Fruit fly (Drosophila melanogaster): ENCODE results near the gene Ugt307A1.
A peak's percentile ranks its signal among the peaks of the same experiment; 100 is the strongest.

Ugt307A1 gene

DNA sequence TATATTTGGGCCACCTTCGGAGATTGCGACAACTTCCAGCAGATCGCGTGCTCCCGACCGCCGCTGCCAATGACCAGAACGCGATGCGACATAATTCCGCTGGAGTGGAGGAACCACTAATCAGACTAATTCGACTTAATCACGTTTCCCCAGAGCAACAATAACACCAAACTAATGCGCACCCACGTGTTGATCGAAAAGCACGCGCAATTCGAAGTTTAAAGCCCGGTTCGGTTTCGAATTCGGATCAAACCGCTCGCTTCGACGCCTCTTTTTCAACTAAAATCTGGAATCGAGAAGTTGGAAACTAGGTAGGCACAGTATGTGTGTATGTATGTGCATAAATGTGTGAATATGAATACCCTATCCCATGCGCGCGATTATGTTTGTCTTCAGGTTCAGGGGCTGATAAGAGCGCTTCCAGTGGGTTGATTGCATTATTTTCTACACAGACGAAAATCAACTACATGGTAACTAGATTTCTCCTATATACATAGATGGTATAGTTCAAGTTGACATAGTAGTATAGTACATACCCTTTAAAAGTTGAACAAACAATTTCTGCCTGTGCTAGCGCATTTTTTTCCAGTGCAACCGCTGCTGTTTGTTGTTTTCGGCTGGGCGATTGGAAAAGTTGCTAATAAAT lies 44.0 kb upstream of the Ugt307A1 start, which contains the start of gene Gart (continued):
- TF ChIP-seq tll (GFP tag; optimal IDR thresholded peaks at IDR 0.05) = peak in 1 of 2 experiments; percentile 4
- peak; percentile 61 for TF ChIP-seq dmrt99B (tag; optimal IDR thresholded peaks at IDR 0.05)
- peak; percentile 71 for TF ChIP-seq CG12391 (tag; optimal IDR thresholded peaks at IDR 0.05)
- TF ChIP-seq chm (GFP tag; IDR thresholded peaks at IDR 0.05) = peak; percentile 42
- TF ChIP-seq Ets65A (GFP tag) = peak; percentile 93
- TF ChIP-seq gt (GFP tag; IDR thresholded peaks at IDR 0.05) = no peak
- TF ChIP-seq NfI (GFP tag; optimal IDR thresholded peaks at IDR 0.05) = peak; percentile 61
- no peak for TF ChIP-seq CkIIα-i1 (GFP tag; IDR thresholded peaks at IDR 0.05)
- TF ChIP-seq E2f1 (GFP tag; IDR thresholded peaks at IDR 0.05) = no peak
- no peak for TF ChIP-seq CG31388 (GFP tag; optimal IDR thresholded peaks at IDR 0.05)
- TF ChIP-seq dm (GFP tag; optimal IDR thresholded peaks at IDR 0.05) = peak; percentile 73
- no peak for TF ChIP-seq Oaz (GFP tag; IDR thresholded peaks at IDR 0.05)
- no peak for TF ChIP-seq Dp (GFP tag; optimal IDR thresholded peaks at IDR 0.05)
- TF ChIP-seq B-H2 (GFP tag; optimal IDR thresholded peaks at IDR 0.05) = peak; percentile 44
- TF ChIP-seq CG18476 (GFP tag; optimal IDR thresholded peaks at IDR 0.05) = peak; percentile 64
- peak; percentile 10 for TF ChIP-seq Hmx (GFP tag; optimal IDR thresholded peaks at IDR 0.05)
- TF ChIP-seq CG10274 (GFP tag; optimal IDR thresholded peaks at IDR 0.05) = no peak
- peak; percentile 71 for TF ChIP-seq caup (GFP tag; optimal IDR thresholded peaks at IDR 0.05; ENCODE audit: severe bottlenecking)
- TF ChIP-seq Antp (GFP tag; optimal IDR thresholded peaks at IDR 0.05) = peak; percentile 69
- peak; percentile 47; the same call in 1 of the 2 replicates for TF ChIP-seq al (GFP tag; IDR thresholded peaks at IDR 0.05)
- TF ChIP-seq slbo (GFP tag; IDR thresholded peaks at IDR 0.05) = peak; percentile 79
- no peak for TF ChIP-seq Poxn (GFP tag; IDR thresholded peaks at IDR 0.05)
- TF ChIP-seq CG13424 (tag; optimal IDR thresholded peaks at IDR 0.05) = peak; percentile 69
- peak; percentile 92 for TF ChIP-seq sens (GFP tag)
- TF ChIP-seq nerfin-2 (GFP tag; IDR thresholded peaks at IDR 0.05; ENCODE audit: partially characterized antibody) = no peak
- TF ChIP-seq nerfin-1 (tag; optimal IDR thresholded peaks at IDR 0.05) = no peak
- no peak for TF ChIP-seq usp (GFP tag; optimal IDR thresholded peaks at IDR 0.05)
- TF ChIP-seq CG3847 (GFP tag; IDR thresholded peaks at IDR 0.05) = peak; percentile 62
- peak; percentile 58 for TF ChIP-seq CG4282 (GFP tag; optimal IDR thresholded peaks at IDR 0.05)
- peak; percentile 22 for TF ChIP-seq fd96Cb (tag; optimal IDR thresholded peaks at IDR 0.05)
- TF ChIP-seq CG3281 (GFP tag; optimal IDR thresholded peaks at IDR 0.05) = peak; percentile 41
- TF ChIP-seq dysf (GFP tag; IDR thresholded peaks at IDR 0.05) = peak; percentile 75; the same call in 2 of the 3 replicates
- TF ChIP-seq Hr39 (optimal IDR thresholded peaks at IDR 0.05) = no peak
- TF ChIP-seq Sin3A (optimal IDR thresholded peaks at IDR 0.05) = no peak
- TF ChIP-seq HLHmδ (GFP tag; optimal IDR thresholded peaks at IDR 0.05) = no peak
- peak; percentile 36 for TF ChIP-seq Dip3 (GFP tag; optimal IDR thresholded peaks at IDR 0.05)
- TF ChIP-seq sr (GFP tag; IDR thresholded peaks at IDR 0.05) = no peak
- no peak for TF ChIP-seq Doc2 (GFP tag; IDR thresholded peaks at IDR 0.05)
- TF ChIP-seq CG2120 (GFP tag; optimal IDR thresholded peaks at IDR 0.05) = peak; percentile 89
- peak; percentile 69 for TF ChIP-seq Xbp1 (GFP tag; optimal IDR thresholded peaks at IDR 0.05)
- TF ChIP-seq CG3163 (GFP tag; optimal IDR thresholded peaks at IDR 0.05) = peak; percentile 51
- no peak for TF ChIP-seq CG8478 (optimal IDR thresholded peaks at IDR 0.05)
- TF ChIP-seq CG7987 (GFP tag; optimal IDR thresholded peaks at IDR 0.05) = no peak
- TF ChIP-seq CG31224 (GFP tag; IDR thresholded peaks at IDR 0.05) = no peak
- no peak; the same call in 1 of the 2 replicates for TF ChIP-seq Bgb (GFP tag; IDR thresholded peaks at IDR 0.05; ENCODE audit: partially characterized antibody)
- TF ChIP-seq CG7786 (GFP tag; optimal IDR thresholded peaks at IDR 0.05) = peak; percentile 68
- TF ChIP-seq CG3726 (GFP tag; IDR thresholded peaks at IDR 0.05) = no peak
- 0 out of 2 replicates have a peak, but pooled peaks have one; percentile 16 for TF ChIP-seq danr (GFP tag; IDR thresholded peaks at IDR 0.05)
- no peak for TF ChIP-seq z (GFP tag; IDR thresholded peaks at IDR 0.05)
- TF ChIP-seq tgo (GFP tag; IDR thresholded peaks at IDR 0.05) = peak; percentile 70
- TF ChIP-seq Sry-δ (GFP tag; optimal IDR thresholded peaks at IDR 0.05) = peak; percentile 23
- peak; percentile 22 for TF ChIP-seq Camta (GFP tag; optimal IDR thresholded peaks at IDR 0.05)
